Worm (Caenorhabditis elegans): Measurements from ENCODE around the gene dgk-4.
A peak's percentile ranks its signal among the peaks of the same experiment; 100 is the strongest.

The dgk-4 gene

ce11 chrIV:8631033-8631432 is at the start of gene dgk-4:
Gene dgk-4, plus strand, starts transcription at chrIV:8631333.
- TF ChIP-seq sma-9 (GFP tag; optimal IDR thresholded peaks at IDR 0.05), result no peak
- TF ChIP-seq sma-9 (tag; optimal IDR thresholded peaks at IDR 0.05), result no peak
- TF ChIP-seq lsy-2 (tag; optimal IDR thresholded peaks at IDR 0.05), result no peak
- no peak for TF ChIP-seq sma-3 (GFP tag; optimal IDR thresholded peaks at IDR 0.05)
- TF ChIP-seq nhr-11 (tag; optimal IDR thresholded peaks at IDR 0.05), result no peak
- TF ChIP-seq ztf-4 (tag; optimal IDR thresholded peaks at IDR 0.05), result no peak
- TF ChIP-seq ztf-11 (tag; optimal IDR thresholded peaks at IDR 0.05), result no peak
- no peak for TF ChIP-seq lin-13 (GFP tag; optimal IDR thresholded peaks at IDR 0.05)
- TF ChIP-seq lin-11 (tag; optimal IDR thresholded peaks at IDR 0.05), result no peak
- no peak for TF ChIP-seq elt-3 (tag; optimal IDR thresholded peaks at IDR 0.05)
- no peak for TF ChIP-seq alr-1 (tag; optimal IDR thresholded peaks at IDR 0.05)
- no peak for TF ChIP-seq mdl-1 (tag; optimal IDR thresholded peaks at IDR 0.05)
- no peak for TF ChIP-seq nhr-25 (tag; optimal IDR thresholded peaks at IDR 0.05)
- no peak for TF ChIP-seq egl-27 (tag; optimal IDR thresholded peaks at IDR 0.05)
- no peak for TF ChIP-seq gmeb-1 (tag; optimal IDR thresholded peaks at IDR 0.05)
- no peak for TF ChIP-seq Y55F3AM.14 (GFP tag; optimal IDR thresholded peaks at IDR 0.05)

DNA sequence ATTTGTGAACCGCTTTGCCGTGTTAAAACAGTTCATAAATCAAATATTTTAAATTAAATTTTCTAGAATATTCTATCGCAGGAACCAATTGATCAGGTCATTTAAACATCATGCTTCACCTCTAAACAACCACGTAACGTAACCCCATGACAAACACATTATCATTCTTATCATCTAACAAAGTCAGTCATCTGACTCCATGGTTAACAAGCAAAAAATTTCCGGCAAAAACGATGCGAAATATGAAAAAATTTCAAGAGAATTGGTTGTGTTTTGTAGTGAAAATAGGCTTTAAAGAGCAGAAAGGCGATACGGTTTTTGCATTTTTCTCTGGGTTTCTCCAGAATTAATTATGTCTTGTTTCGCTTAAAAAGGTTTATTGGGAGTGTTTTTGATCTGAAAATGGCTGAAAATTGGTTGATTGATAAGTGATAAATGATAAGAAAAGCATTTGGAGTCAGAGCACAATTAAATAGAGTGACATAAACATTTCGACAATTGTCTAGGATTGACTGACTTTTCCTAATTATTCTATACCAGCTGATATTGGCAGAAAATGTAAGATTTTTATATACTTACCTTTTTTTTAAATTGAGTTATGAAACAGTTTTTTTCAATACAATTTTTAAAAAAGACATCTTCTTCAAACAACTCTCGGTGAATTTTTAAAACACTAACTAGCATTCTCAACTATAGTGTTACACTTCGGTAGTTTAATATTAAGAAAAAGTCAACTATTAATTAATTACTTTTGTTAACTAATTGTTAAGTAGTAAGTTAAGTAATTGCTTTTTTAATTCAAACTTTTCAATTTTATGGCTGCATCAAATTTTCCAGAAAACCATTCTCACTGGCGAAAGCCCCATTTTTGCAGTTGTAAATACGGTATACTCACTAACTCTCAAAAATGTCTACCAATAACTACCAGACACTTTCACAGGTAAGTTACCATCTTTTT is 45.8 kb upstream of the dgk-4 start, which contains the start of gene catp-7:
Gene catp-7 (plus strand): TSS at position 908 of the 958 bp plus-strand sequence.
- no peak for TF ChIP-seq lin-13 (GFP tag; optimal IDR thresholded peaks at IDR 0.05)
- TF ChIP-seq nhr-129 (tag; optimal IDR thresholded peaks at IDR 0.05), result peak; percentile 23
- no peak for TF ChIP-seq snpc-4 (tag; optimal IDR thresholded peaks at IDR 0.05)
- TF ChIP-seq F13H6.1 (tag; optimal IDR thresholded peaks at IDR 0.05), result peak; percentile 6
- TF ChIP-seq nhr-23 (tag; optimal IDR thresholded peaks at IDR 0.05), result no peak
- TF ChIP-seq ama-1 (optimal IDR thresholded peaks at IDR 0.05), result no peak
- TF ChIP-seq fos-1 (tag; optimal IDR thresholded peaks at IDR 0.05), result peak; percentile 56
- no peak for TF ChIP-seq alr-1 (tag; optimal IDR thresholded peaks at IDR 0.05)
- no peak for TF ChIP-seq sem-4 (tag; optimal IDR thresholded peaks at IDR 0.05)
- no peak for TF ChIP-seq lin-11 (tag; optimal IDR thresholded peaks at IDR 0.05)
- no peak for TF ChIP-seq R02D3.7 (tag; optimal IDR thresholded peaks at IDR 0.05)
- no peak for TF ChIP-seq nhr-77 (tag; optimal IDR thresholded peaks at IDR 0.05)
- no peak for TF ChIP-seq nhr-21 (tag; optimal IDR thresholded peaks at IDR 0.05)
- peak; percentile 43 for TF ChIP-seq gmeb-1 (tag; optimal IDR thresholded peaks at IDR 0.05)
- TF ChIP-seq zag-1 (tag; optimal IDR thresholded peaks at IDR 0.05), result no peak
- TF ChIP-seq skn-1 (tag; optimal IDR thresholded peaks at IDR 0.05), result no peak
- TF ChIP-seq unc-62 (GFP tag; optimal IDR thresholded peaks at IDR 0.05), result no peak
- TF ChIP-seq ztf-4 (tag; optimal IDR thresholded peaks at IDR 0.05), result no peak
- TF ChIP-seq nhr-11 (tag; optimal IDR thresholded peaks at IDR 0.05), result no peak
- TF ChIP-seq unc-39 (tag; optimal IDR thresholded peaks at IDR 0.05), result no peak
- TF ChIP-seq lsy-2 (tag; optimal IDR thresholded peaks at IDR 0.05), result no peak
- TF ChIP-seq sma-3 (GFP tag; optimal IDR thresholded peaks at IDR 0.05), result peak; percentile 25
- no peak for TF ChIP-seq ztf-1 (GFP tag; conservative IDR thresholded peaks at IDR 0.05)
- no peak for TF ChIP-seq C34F6.9 (tag; optimal IDR thresholded peaks at IDR 0.05)
- TF ChIP-seq ceh-82 (tag; optimal IDR thresholded peaks at IDR 0.05), result no peak
- no peak for TF ChIP-seq dmd-4 (tag; optimal IDR thresholded peaks at IDR 0.05)
- no peak for TF ChIP-seq elt-3 (tag; optimal IDR thresholded peaks at IDR 0.05)
- no peak for TF ChIP-seq ZK546.5 (tag; optimal IDR thresholded peaks at IDR 0.05)
- TF ChIP-seq elt-1 (tag; optimal IDR thresholded peaks at IDR 0.05), result no peak
- no peak for TF ChIP-seq mdl-1 (tag; optimal IDR thresholded peaks at IDR 0.05)
- peak; percentile 77 for TF ChIP-seq crh-2 (tag; optimal IDR thresholded peaks at IDR 0.05)

DNA sequence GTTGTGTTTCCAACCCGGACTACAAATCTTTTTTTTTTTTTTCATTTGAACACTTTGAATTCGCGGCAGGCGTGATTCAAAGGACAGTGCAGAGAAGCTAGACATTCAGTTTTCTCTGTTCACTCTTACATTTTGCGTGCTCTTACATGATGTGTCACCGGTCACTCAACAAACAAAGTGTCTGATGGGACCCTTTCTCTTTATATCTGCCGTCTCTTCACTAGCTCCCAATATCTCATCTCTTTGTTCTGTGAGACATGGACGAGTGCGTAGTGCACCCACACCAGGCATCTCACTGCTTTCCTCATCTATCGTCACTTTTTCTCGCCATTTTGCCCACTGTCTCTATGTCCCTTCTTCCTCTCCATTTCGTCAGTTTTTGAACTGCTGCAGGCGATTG is 44.1 kb upstream of the dgk-4 start:
- TF ChIP-seq ZK546.5 (tag; optimal IDR thresholded peaks at IDR 0.05), result no peak
- TF ChIP-seq nhr-11 (tag; optimal IDR thresholded peaks at IDR 0.05), result no peak
- TF ChIP-seq sma-3 (GFP tag; optimal IDR thresholded peaks at IDR 0.05), result no peak
- TF ChIP-seq F13H6.1 (tag; optimal IDR thresholded peaks at IDR 0.05), result peak; percentile 95
- peak; percentile 5 for TF ChIP-seq nhr-21 (tag; optimal IDR thresholded peaks at IDR 0.05)
- peak; percentile 43 for TF ChIP-seq nhr-6 (tag; optimal IDR thresholded peaks at IDR 0.05)
- no peak for TF ChIP-seq snpc-4 (tag; optimal IDR thresholded peaks at IDR 0.05)
- no peak for TF ChIP-seq blmp-1 (tag; optimal IDR thresholded peaks at IDR 0.05; ENCODE audit: insufficient read depth)
- TF ChIP-seq C34F6.9 (tag; optimal IDR thresholded peaks at IDR 0.05), result peak; percentile 39
- TF ChIP-seq nhr-23 (tag; optimal IDR thresholded peaks at IDR 0.05), result no peak
- no peak for TF ChIP-seq R02D3.7 (tag; optimal IDR thresholded peaks at IDR 0.05)
- TF ChIP-seq lin-11 (tag; optimal IDR thresholded peaks at IDR 0.05), result no peak
- no peak for TF ChIP-seq lin-39 (tag; optimal IDR thresholded peaks at IDR 0.05)
- TF ChIP-seq ceh-82 (tag; optimal IDR thresholded peaks at IDR 0.05), result peak; percentile 1
- TF ChIP-seq nhr-25 (tag; optimal IDR thresholded peaks at IDR 0.05), result no peak
- TF ChIP-seq lsy-2 (tag; optimal IDR thresholded peaks at IDR 0.05), result peak; percentile 20 to 71
- no peak for TF ChIP-seq ztf-11 (tag; optimal IDR thresholded peaks at IDR 0.05)
- no peak for TF ChIP-seq gmeb-1 (tag; optimal IDR thresholded peaks at IDR 0.05)
- TF ChIP-seq dmd-4 (tag; optimal IDR thresholded peaks at IDR 0.05), result no peak
- no peak for TF ChIP-seq unc-39 (tag; optimal IDR thresholded peaks at IDR 0.05)
- peak; percentile 55 for TF ChIP-seq fos-1 (tag; optimal IDR thresholded peaks at IDR 0.05)
- TF ChIP-seq alr-1 (tag; optimal IDR thresholded peaks at IDR 0.05), result no peak
- no peak for TF ChIP-seq mab-5 (tag; optimal IDR thresholded peaks at IDR 0.05)
- TF ChIP-seq peb-1 (tag; optimal IDR thresholded peaks at IDR 0.05), result no peak
- TF ChIP-seq ztf-1 (GFP tag; conservative IDR thresholded peaks at IDR 0.05), result no peak
- no peak for TF ChIP-seq aly-2 (tag; optimal IDR thresholded peaks at IDR 0.05)
- TF ChIP-seq crh-2 (tag; optimal IDR thresholded peaks at IDR 0.05), result no peak
- no peak for TF ChIP-seq mbf-1 (tag; optimal IDR thresholded peaks at IDR 0.05)
- peak; percentile 35 for TF ChIP-seq ztf-4 (tag; optimal IDR thresholded peaks at IDR 0.05)
- no peak for TF ChIP-seq skn-1 (tag; optimal IDR thresholded peaks at IDR 0.05)
- TF ChIP-seq sma-9 (GFP tag; optimal IDR thresholded peaks at IDR 0.05), result peak; percentile 94
- no peak for TF ChIP-seq sma-9 (tag; optimal IDR thresholded peaks at IDR 0.05)
- TF ChIP-seq lin-13 (GFP tag; optimal IDR thresholded peaks at IDR 0.05), result peak; percentile 22
